Fruit fly (Drosophila melanogaster) whole organism: ENCODE measurements around the gene CG44532.

Experiments used
- CG8478 ChIP-seq: fragments of >200 bp; optimal IDR thresholded peaks from 2 replicates; lab custom pipeline; 2018; ENCODE audit warnings: inconsistent platforms
- Dll ChIP-seq: fragments of >200 bp; optimal IDR thresholded peaks from 2 replicates; lab custom pipeline; 2017
- EcR ChIP-seq, 2 experiments: fragments of >200 bp; optimal IDR thresholded peaks; 2 replicates each; lab custom pipeline; 2017; ENCODE audit warnings: missing biosample characterization in 2 of 2, missing genetic modification characterization in 2 of 2, missing genetic modification reagents in 2 of 2
- pan ChIP-seq: fragments of >200 bp; optimal IDR thresholded peaks from 2 replicates; lab custom pipeline; 2017
- psq ChIP-seq: fragments of >200 bp; optimal IDR thresholded peaks from 2 replicates; lab custom pipeline; 2017
- usp ChIP-seq: fragments of >200 bp; optimal IDR thresholded peaks from 2 replicates; lab custom pipeline; 2017; ENCODE audit warnings: missing biosample characterization, missing genetic modification characterization, mixed read lengths

The CG44532 gene

dm6 chrX:9155715-9156387, 6.0 kb upstream of the CG44532 start:
- TF ChIP-seq usp (GFP tag; lab: Kevin White, UChicago): no peak
- peak; percentile 43 for TF ChIP-seq CG8478 (lab: Kevin White, UChicago)
- no peak for TF ChIP-seq psq (lab: Kevin White, UChicago)
- no peak for TF ChIP-seq pan (lab: Kevin White, UChicago)
- peak; percentile 41 for TF ChIP-seq Dll (lab: Kevin White, UChicago)
- TF ChIP-seq EcR (GFP tag; optimal IDR thresholded peaks at IDR 0.05; lab: Kevin White, UChicago): no peak

DNA sequence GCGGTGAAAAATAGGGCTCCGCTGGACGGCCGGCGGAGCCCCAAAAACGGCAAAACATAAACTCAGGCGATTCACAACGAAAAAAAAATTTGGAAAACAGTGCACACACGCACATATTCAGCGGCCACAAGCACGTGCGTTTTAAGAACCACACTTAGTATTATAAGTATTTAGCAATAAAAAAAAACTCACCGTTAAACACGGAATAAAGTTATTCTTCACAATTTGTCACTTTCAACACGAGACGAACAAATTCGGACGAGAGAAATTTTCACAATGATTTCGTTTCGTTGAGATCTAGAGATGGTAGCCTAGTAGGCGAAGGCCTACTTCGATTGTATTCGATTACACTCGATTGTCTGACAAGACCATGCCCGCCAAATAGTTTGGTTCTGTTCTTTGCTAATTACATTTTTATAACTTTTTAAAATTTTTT, 5.5 kb upstream of the CG44532 start, which contains the start of gene His3.3B:
His3.3B (minus strand) TSS at position 282 of the 436 bp plus-strand sequence.
- TF ChIP-seq EcR (GFP tag; optimal IDR thresholded peaks at IDR 0.05; lab: Kevin White, UChicago) (no peak), psq (lab: Kevin White, UChicago) (no peak), pan (lab: Kevin White, UChicago) (no peak), CG8478 (lab: Kevin White, UChicago) (no peak), usp (GFP tag; lab: Kevin White, UChicago) (no peak), Dll (lab: Kevin White, UChicago) (no peak)

DNA sequence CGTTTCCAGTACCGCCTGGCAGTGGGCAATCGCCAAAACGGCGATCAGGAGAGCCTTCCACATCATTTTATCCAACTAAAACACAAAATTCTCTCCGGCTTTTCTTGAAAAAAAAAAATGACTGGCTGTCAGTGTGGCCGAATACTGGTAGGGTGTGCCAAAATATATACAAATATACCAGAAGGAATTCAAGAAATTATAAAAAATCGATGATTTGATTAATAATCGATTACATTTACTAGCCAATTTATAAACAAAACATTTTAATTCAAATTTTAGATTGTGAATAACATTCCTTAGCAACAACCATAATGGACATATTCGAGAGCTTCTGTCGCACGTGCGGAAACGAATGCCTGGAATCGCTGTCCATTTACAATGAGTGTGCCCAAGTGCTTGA, 3.5 kb upstream of the CG44532 start, which contains the start of the genes Ost48 and Dlip1:
Ost48 (minus strand) TSS at position 150 of the 400 bp plus-strand sequence.
Dlip1 (plus strand) TSS at position 257 of the 400 bp plus-strand sequence.
- TF ChIP-seq pan (lab: Kevin White, UChicago): no peak
- no peak for TF ChIP-seq Dll (lab: Kevin White, UChicago)
- no peak for TF ChIP-seq psq (lab: Kevin White, UChicago)
- TF ChIP-seq EcR (GFP tag; optimal IDR thresholded peaks at IDR 0.05; lab: Kevin White, UChicago): no peak
- no peak for TF ChIP-seq usp (GFP tag; lab: Kevin White, UChicago)
- TF ChIP-seq CG8478 (lab: Kevin White, UChicago): no peak

DNA sequence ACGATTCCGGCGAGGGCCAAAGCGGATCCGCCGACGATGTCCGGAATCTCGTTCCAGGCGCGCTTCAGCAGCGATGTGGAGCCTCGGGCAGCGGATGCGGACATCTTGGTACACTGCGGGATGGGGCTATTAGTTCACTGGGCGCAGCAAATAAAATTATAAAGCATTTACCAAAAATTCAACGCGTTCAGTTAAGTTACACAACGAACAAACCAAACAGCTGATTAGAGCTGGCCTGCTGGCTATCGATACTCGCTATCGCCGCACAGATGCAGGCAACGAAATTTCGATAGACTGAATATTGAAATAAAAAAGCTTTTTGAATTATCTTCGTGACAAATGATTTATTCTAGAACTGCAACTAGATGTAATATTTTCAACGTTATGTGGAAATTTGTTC, 2.2 kb upstream of the CG44532 start, which contains the start of gene NdufA3:
NdufA3 (minus strand) TSS at position 317 of the 400 bp plus-strand sequence.
- TF ChIP-seq usp (GFP tag; lab: Kevin White, UChicago): no peak
- no peak for TF ChIP-seq Dll (lab: Kevin White, UChicago)
- no peak for TF ChIP-seq EcR (GFP tag; optimal IDR thresholded peaks at IDR 0.05; lab: Kevin White, UChicago)
- no peak for TF ChIP-seq CG8478 (lab: Kevin White, UChicago)
- no peak for TF ChIP-seq pan (lab: Kevin White, UChicago)
- TF ChIP-seq psq (lab: Kevin White, UChicago): no peak

DNA sequence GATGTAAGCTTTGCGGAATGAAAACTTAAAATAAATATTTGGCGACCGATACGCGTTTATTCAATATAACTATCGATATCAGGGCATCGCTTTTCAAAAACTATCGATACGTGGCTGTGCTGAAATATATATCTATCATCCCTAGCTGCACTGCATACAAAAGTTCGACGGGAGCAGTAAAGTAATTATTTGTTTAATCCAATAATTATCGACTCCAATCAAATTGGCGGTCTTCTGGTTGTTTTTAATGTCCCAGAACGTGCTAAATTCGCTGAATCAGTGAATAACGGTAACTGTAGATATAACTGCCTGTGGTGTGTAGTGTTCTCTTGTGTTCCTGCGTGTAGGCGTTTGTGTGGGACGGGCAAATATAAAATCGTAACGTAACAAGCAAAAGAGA, 1.2 kb downstream of the CG44532 start, which contains the start of gene mei-P26:
mei-P26 (plus strand) TSS at position 146 of the 400 bp plus-strand sequence.
- TF ChIP-seq CG8478 (lab: Kevin White, UChicago) (no peak), pan (lab: Kevin White, UChicago) (no peak), psq (lab: Kevin White, UChicago) (no peak), Dll (lab: Kevin White, UChicago) (no peak)

DNA sequence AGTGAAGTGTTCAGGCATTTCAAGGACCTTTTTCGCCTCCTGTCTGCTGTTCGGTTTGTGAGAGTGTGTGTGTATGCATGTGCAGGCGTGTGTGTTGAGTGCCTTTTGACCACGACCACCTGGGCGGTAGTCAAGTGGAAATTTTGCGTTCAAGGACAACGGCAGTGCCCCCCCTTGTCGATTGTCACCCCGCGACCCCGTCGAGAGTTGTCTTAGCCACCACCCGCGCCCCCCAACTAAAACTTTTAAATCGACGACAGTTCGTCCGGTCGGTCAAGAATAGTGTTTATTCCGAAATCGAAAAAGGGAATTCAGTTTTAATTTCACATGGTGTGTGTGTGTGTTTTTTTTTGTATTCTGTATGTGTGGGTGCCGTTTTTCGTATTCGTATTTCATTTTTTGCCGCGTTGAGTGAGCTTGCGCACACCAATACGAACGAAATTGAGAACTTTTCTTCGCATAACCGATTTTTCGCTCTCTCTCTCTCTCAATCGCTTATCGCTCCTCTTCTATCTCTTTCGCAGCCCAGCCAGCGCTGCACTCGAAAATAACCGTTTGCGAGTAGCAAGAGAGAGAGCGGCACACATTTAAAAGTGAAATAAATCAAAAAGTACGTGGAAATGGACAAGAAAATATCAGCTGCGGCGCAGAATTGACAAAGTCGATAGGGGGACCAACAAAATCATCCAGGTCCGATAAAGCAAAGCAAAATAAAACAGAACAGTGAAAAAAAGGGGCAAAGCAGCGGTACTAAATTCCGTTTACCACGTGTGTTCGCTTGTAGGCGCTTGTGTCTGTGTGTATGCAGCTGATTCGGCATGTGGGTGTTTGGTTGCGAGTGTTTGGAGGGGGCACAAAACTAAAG, 2.0 kb downstream of the CG44532 start:
- no peak for TF ChIP-seq Dll (lab: Kevin White, UChicago)
- TF ChIP-seq usp (GFP tag; lab: Kevin White, UChicago): no peak
- TF ChIP-seq pan (lab: Kevin White, UChicago): no peak
- peak; percentile 12 for TF ChIP-seq CG8478 (lab: Kevin White, UChicago)

DNA sequence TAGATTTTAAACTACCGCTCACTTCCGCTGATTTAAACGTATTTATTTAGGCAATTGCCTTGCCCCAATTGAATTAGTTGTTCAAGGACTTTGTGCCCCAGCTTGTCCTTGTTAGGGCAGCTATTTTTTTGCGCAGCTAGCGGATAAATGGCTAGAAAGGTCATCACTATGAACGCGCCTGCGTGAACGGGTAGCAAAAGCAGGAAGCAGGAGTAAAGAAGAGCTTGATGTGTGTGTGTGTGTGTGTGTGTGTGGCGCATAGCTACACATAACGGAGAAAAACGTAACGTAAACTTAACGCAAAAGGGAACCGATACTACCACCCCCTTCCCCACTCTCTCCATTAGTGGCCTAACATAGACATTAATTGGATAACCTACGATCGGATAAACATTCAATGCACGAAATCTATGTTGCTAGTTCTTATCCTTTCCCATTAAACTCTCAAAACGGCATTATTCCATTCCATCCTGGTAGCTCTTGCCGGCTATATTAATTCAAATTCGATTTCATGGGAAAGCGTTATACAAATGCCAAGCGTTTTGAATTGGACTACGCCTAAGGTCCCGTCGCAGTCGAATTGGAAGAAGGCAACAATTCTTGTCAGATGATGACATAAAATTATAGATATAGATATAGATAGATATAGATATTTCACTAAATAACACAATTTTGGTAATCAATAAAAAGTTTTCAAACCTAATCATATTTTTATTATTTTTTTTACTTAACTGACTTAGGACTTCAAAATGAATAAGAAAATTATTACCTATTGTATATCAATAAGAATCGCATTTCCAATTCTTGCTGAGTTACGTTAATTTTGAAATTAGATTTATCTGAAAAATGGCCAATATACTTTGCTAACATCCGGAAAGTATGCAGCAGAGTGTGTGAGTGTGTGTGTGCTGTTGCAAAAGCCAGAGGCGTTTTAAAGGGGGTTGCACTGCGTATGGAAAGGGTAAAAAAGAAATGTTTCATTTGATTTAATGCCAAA, 2.9 kb downstream of the CG44532 start:
- no peak for TF ChIP-seq usp (GFP tag; lab: Kevin White, UChicago)

dm6 chrX:9168273-9168672, 6.4 kb downstream of the CG44532 start:
- TF ChIP-seq Dll (lab: Kevin White, UChicago) (no peak), EcR (GFP tag; optimal IDR thresholded peaks at IDR 0.05; lab: Kevin White, UChicago) (no peak), pan (lab: Kevin White, UChicago) (no peak), psq (lab: Kevin White, UChicago) (no peak), CG8478 (lab: Kevin White, UChicago) (no peak), usp (GFP tag; lab: Kevin White, UChicago) (no peak)

dm6 chrX:9187429-9187828, 25.5 kb downstream of the CG44532 start:
- no peak for TF ChIP-seq Dll (lab: Kevin White, UChicago)
- no peak for TF ChIP-seq CG8478 (lab: Kevin White, UChicago)
- no peak for TF ChIP-seq psq (lab: Kevin White, UChicago)
- no peak for TF ChIP-seq EcR (GFP tag; optimal IDR thresholded peaks at IDR 0.05; lab: Kevin White, UChicago)
- TF ChIP-seq pan (lab: Kevin White, UChicago): no peak
- TF ChIP-seq usp (GFP tag; lab: Kevin White, UChicago): no peak

- no peak for TF ChIP-seq Dll (lab: Kevin White, UChicago)
- no peak for TF ChIP-seq psq (lab: Kevin White, UChicago)
- no peak for TF ChIP-seq pan (lab: Kevin White, UChicago)
- no peak for TF ChIP-seq EcR (GFP tag; optimal IDR thresholded peaks at IDR 0.05; lab: Kevin White, UChicago)
- TF ChIP-seq CG8478 (lab: Kevin White, UChicago): no peak
- TF ChIP-seq usp (GFP tag; lab: Kevin White, UChicago): no peak
Measured at dm6 chrX:9190555-9191184, 28.8 kb downstream of the CG44532 start, which contains the start of gene CG12115. Gene CG12115, minus strand, starts transcription at chrX:9190605.
